Fruit fly (Drosophila melanogaster) whole organism: ENCODE results near the gene CG15369.

Source experiments
- EcR ChIP-seq, 2 experiments: fragments of >200 bp; optimal IDR thresholded peaks; 2 replicates each; lab custom pipeline; 2017; ENCODE audit warnings: missing biosample characterization in 2 of 2, missing genetic modification characterization in 2 of 2, missing genetic modification reagents in 2 of 2
- psq ChIP-seq: fragments of >200 bp; optimal IDR thresholded peaks from 2 replicates; lab custom pipeline; 2017
- usp ChIP-seq: fragments of >200 bp; optimal IDR thresholded peaks from 2 replicates; lab custom pipeline; 2017; ENCODE audit warnings: missing biosample characterization, missing genetic modification characterization, mixed read lengths

DNA sequence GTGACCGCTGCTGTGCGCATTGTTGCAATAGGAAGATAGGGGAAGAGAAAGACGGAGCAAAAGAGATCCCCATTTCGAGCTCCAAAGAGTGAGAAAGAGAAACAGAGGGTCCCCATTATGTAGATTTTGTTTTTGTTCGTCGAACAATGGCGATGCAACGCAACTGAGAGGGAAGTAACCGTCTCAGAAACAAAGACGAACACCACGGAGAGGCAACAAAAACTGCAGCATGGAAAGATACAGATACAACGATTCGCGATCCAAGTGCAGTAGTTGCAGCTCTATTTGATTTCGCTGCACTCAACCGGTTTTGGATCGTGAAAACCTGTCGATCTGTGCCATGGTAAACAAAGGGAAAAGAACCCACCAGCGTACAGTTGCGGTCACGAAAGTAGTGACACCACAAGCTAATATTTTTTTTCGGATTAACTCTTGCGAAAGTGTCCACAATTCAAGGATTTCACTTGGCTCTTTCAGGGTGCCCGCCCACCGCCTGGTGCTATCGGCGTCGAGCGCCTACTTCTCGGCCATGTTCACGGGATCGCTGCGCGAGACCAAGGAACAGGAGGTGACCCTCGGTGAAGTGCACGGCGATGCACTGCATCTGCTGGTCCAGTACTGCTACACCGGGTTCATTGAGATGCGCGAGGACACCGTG is 35.5 kb downstream of the CG15369 start:
- TF ChIP-seq psq (no peak), usp (no peak), EcR (GFP tag; optimal IDR thresholded peaks at IDR 0.05; lab: Kevin White, UChicago) (no peak)
